Fruit fly (Drosophila melanogaster): ENCODE measurements around the gene ogre.

Gene ogre

DNA sequence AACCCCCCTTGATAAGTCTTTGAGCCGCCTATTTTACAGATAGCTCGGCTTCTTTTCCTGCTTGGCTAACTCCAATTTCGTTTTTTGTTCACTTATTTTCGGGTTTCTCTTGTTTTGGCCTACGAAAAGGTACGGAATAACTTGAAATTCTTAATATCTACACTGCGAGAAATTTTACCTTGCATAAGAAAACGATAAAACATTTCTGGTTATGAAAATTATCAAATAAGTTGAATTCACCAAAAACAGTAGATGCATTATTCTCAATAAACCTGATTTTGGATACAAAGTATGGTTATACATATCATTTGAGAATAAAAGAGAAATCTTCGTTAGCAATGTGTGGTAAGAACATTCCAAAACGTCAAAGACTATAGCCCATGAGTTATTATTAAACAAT is 9.1 kb downstream of the ogre start (continued):
- no peak for TF ChIP-seq CG4404 (GFP tag; IDR thresholded peaks at IDR 0.05)
- TF ChIP-seq CG5245 (GFP tag; optimal IDR thresholded peaks at IDR 0.05): no peak
- TF ChIP-seq CG18262 (tag; optimal IDR thresholded peaks at IDR 0.05): peak; percentile 66
- peak; percentile 55 for TF ChIP-seq CG14710 (tag; optimal IDR thresholded peaks at IDR 0.05)
- TF ChIP-seq Xbp1 (GFP tag; optimal IDR thresholded peaks at IDR 0.05): peak; percentile 26
- TF ChIP-seq Hr51 (GFP tag; optimal IDR thresholded peaks at IDR 0.05): peak in 1 of 2 experiments; percentile 42
- no peak for TF ChIP-seq CG3065 (GFP tag; optimal IDR thresholded peaks at IDR 0.05)
- TF ChIP-seq peb (GFP tag; IDR thresholded peaks at IDR 0.05): no peak
- no peak for TF ChIP-seq danr (GFP tag; IDR thresholded peaks at IDR 0.05)
- TF ChIP-seq CG5953 (GFP tag; IDR thresholded peaks at IDR 0.05): no peak
- TF ChIP-seq CG1832 (GFP tag; optimal IDR thresholded peaks at IDR 0.05): no peak
- no peak for TF ChIP-seq schlank (tag; optimal IDR thresholded peaks at IDR 0.05)
- no peak for TF ChIP-seq mam (GFP tag; optimal IDR thresholded peaks at IDR 0.05)
- no peak for TF ChIP-seq Ada2b (GFP tag; IDR thresholded peaks at IDR 0.05)
- no peak for TF ChIP-seq CG15011 (GFP tag; optimal IDR thresholded peaks at IDR 0.05)
- no peak for TF ChIP-seq Dek (tag; optimal IDR thresholded peaks at IDR 0.05)
- no peak for TF ChIP-seq CG7987 (GFP tag; optimal IDR thresholded peaks at IDR 0.05)
- TF ChIP-seq twi (tag; optimal IDR thresholded peaks at IDR 0.05): no peak
- TF ChIP-seq CG11093 (GFP tag; IDR thresholded peaks at IDR 0.05): no peak
- no peak for TF ChIP-seq dysf (GFP tag; IDR thresholded peaks at IDR 0.05)
- TF ChIP-seq CG10654 (GFP tag; optimal IDR thresholded peaks at IDR 0.05): no peak
- TF ChIP-seq Atf3 (GFP tag; optimal IDR thresholded peaks at IDR 0.05): no peak
- TF ChIP-seq CG8281 (tag; optimal IDR thresholded peaks at IDR 0.05): no peak
- no peak for TF ChIP-seq ro (GFP tag; IDR thresholded peaks at IDR 0.05)
- TF ChIP-seq CG17912 (GFP tag; optimal IDR thresholded peaks at IDR 0.05): no peak
- TF ChIP-seq gcm2 (GFP tag; optimal IDR thresholded peaks at IDR 0.05): no peak
- TF ChIP-seq Oaz (GFP tag; IDR thresholded peaks at IDR 0.05): no peak
- peak; percentile 50 for TF ChIP-seq PHDP (tag; optimal IDR thresholded peaks at IDR 0.05)
- TF ChIP-seq h (optimal IDR thresholded peaks at IDR 0.05): no peak
- no peak for TF ChIP-seq gsb (GFP tag; IDR thresholded peaks at IDR 0.05)
- no peak for TF ChIP-seq CG18764 (GFP tag; optimal IDR thresholded peaks at IDR 0.05)
- TF ChIP-seq phol (tag; optimal IDR thresholded peaks at IDR 0.05): peak; percentile 60
- TF ChIP-seq CG11695 (GFP tag; IDR thresholded peaks at IDR 0.05): peak; percentile 42; the same call in 1 of the 3 replicates
- TF ChIP-seq tx (GFP tag; optimal IDR thresholded peaks at IDR 0.05): no peak
- TF ChIP-seq NK7.1 (GFP tag; optimal IDR thresholded peaks at IDR 0.05): peak; percentile 28
- no peak for TF ChIP-seq Six4 (GFP tag; optimal IDR thresholded peaks at IDR 0.05)
- no peak for TF ChIP-seq gfzf (GFP tag; optimal IDR thresholded peaks at IDR 0.05)
- TF ChIP-seq ash1 (GFP tag; optimal IDR thresholded peaks at IDR 0.05): no peak
- no peak for TF ChIP-seq HLH54F (GFP tag; optimal IDR thresholded peaks at IDR 0.05)
- TF ChIP-seq crol (GFP tag; IDR thresholded peaks at IDR 0.05): no peak
- no peak for TF ChIP-seq Lim3 (GFP tag; IDR thresholded peaks at IDR 0.05)
- TF ChIP-seq CG16863 (GFP tag; optimal IDR thresholded peaks at IDR 0.05): no peak
- no peak for TF ChIP-seq hbn (GFP tag; IDR thresholded peaks at IDR 0.05; ENCODE audit: partially characterized antibody)
- TF ChIP-seq CG13624 (GFP tag; optimal IDR thresholded peaks at IDR 0.05): no peak
- TF ChIP-seq Optix (GFP tag; IDR thresholded peaks at IDR 0.05): no peak
- TF ChIP-seq ci (GFP tag; IDR thresholded peaks at IDR 0.05): 0 out of 3 replicates have a peak, but pooled peaks have one; percentile 11
- no peak for TF ChIP-seq pzg (GFP tag; optimal IDR thresholded peaks at IDR 0.05)
- no peak for TF ChIP-seq ttk (GFP tag; IDR thresholded peaks at IDR 0.05)
- TF ChIP-seq knrl (GFP tag; IDR thresholded peaks at IDR 0.05; ENCODE audit: partially characterized antibody): no peak
- TF ChIP-seq E2f2 (GFP tag; IDR thresholded peaks at IDR 0.05): no peak
- no peak for TF ChIP-seq Doc2 (GFP tag; IDR thresholded peaks at IDR 0.05)
- no peak for TF ChIP-seq cad (GFP tag; optimal IDR thresholded peaks at IDR 0.05)
- peak; percentile 19 for TF ChIP-seq CG13424 (tag; optimal IDR thresholded peaks at IDR 0.05)

Measured in whole organism, embryonic.